Fruit fly (Drosophila melanogaster): Measurements from ENCODE around the gene Arp5.

DNA sequence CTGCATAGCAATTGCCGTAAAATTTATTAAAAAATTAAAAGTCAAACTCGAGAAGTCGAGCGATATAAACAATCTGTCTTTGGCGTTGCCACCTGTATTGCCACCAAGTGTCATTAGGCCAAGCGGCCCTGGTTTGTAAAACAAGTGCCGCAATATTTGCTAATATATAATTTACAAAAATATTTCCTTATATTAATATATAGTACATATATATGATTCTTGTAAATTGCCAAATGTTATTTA, 18.2 kb upstream of the Arp5 start, which contains the start of the genes CG7215 and Prx5:
- TF ChIP-seq CG8478 (optimal IDR thresholded peaks at IDR 0.05): no peak
- TF ChIP-seq CTCF (optimal IDR thresholded peaks at IDR 0.05): no peak
